Worm (Caenorhabditis elegans) whole organism, late embryonic: ENCODE data around the gene srv-16.
"Not testable (repeated sequence)": the region's sequence is repeated elsewhere in the genome, so short reads cannot be mapped to it uniquely, and the experiment has no call there.

ENCODE experiments used
- ceh-19 ChIP-seq: fragments of 200-800 bp; sonication (Bioruptor generic); optimal IDR thresholded peaks from 2 replicates; lab custom pipeline; 2018; ENCODE audit warnings: mild to moderate bottlenecking, missing genetic modification characterization, missing compliant biosample characterization
- ceh-45 ChIP-seq: fragments of 200-800 bp; sonication (Bioruptor generic); IDR thresholded peaks from 2 replicates; pipeline ENCODE4 v1.3.6; 2022; ENCODE audit warnings: missing genetic modification reagents, missing genetic modification characterization, missing compliant biosample characterization
- madf-2 ChIP-seq: sonication (generic microtip); optimal IDR thresholded peaks from 2 replicates; lab custom pipeline; 2017; ENCODE audit warnings: missing genetic modification characterization, missing compliant biosample characterization
- pha-2 ChIP-seq: sonication (generic microtip); optimal IDR thresholded peaks from 2 replicates; lab custom pipeline; 2017; ENCODE audit warnings: mild to moderate bottlenecking, missing genetic modification characterization, missing compliant biosample characterization
- pqm-1 ChIP-seq: sonication (generic microtip); optimal IDR thresholded peaks from 2 replicates; lab custom pipeline; 2016; ENCODE audit warnings: missing genetic modification characterization, missing compliant biosample characterization

DNA sequence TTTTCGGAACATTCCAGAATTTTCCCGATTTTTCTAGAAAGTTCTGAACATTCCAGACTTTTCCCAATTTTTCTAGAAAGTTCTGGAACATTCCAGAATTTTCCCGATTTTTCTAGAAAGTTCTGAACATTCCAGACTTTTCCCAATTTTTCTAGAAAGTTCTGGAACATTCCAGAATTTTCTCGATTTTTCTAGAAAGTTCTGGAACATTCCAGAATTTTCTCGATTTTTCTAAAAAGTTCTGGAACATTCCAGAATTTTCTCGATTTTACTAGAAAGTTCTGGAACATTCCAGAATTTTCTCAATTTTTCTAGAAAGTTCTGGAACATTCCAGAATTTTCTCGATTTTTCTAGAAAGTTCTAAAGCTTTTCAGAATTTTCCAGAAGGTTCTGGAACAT is 37.9 kb downstream of the srv-16 start:
- TF ChIP-seq ceh-19 (GFP tag; lab: Kevin White, UChicago); pha-2 (tag; lab: Kevin White, UChicago); ceh-45 (GFP tag; lab: Robert Waterston, UW); pqm-1 (tag; lab: Kevin White, UChicago); madf-2 (tag; lab: Kevin White, UChicago): not testable (repeated sequence)
